Fruit fly (Drosophila melanogaster): ENCODE measurements around the gene Zw.

Zw gene

DNA sequence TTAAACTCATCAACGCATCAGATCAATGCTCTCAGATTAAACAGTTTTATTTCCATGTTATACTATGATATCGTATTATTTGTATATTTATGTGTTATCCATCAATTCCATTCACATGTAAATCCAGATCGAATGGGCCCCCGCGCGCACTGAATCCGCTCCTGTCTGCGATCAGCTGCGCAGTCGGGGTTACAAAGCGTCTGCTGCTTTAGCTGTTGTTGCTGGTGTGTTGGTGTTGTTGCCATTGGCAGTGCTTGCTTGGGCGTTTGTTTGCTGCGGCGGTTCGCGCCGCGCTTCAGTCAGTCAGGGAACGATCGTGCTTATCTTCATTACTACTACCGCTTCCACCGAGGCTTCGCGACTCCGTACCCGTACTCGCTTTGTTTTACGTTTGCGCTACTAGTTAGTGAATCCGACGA, at the start of gene Zw (continued):
- peak; percentile 40 for TF ChIP-seq CG10669 (GFP tag; optimal IDR thresholded peaks at IDR 0.05)
- TF ChIP-seq fd59A (GFP tag; optimal IDR thresholded peaks at IDR 0.05), result peak; percentile 9
- TF ChIP-seq CG6792 (GFP tag; optimal IDR thresholded peaks at IDR 0.05), result peak; percentile 49
- TF ChIP-seq spab (GFP tag; optimal IDR thresholded peaks at IDR 0.05), result peak; percentile 2
- TF ChIP-seq CG7368 (GFP tag; optimal IDR thresholded peaks at IDR 0.05), result peak; percentile 4
- TF ChIP-seq CG8632 (GFP tag; optimal IDR thresholded peaks at IDR 0.05), result peak; percentile 36
- TF ChIP-seq CG11762 (GFP tag; optimal IDR thresholded peaks at IDR 0.05; ENCODE audit: insufficient read depth), result peak; percentile 18
- peak; percentile 26 for TF ChIP-seq Lpt (GFP tag; optimal IDR thresholded peaks at IDR 0.05)

DNA sequence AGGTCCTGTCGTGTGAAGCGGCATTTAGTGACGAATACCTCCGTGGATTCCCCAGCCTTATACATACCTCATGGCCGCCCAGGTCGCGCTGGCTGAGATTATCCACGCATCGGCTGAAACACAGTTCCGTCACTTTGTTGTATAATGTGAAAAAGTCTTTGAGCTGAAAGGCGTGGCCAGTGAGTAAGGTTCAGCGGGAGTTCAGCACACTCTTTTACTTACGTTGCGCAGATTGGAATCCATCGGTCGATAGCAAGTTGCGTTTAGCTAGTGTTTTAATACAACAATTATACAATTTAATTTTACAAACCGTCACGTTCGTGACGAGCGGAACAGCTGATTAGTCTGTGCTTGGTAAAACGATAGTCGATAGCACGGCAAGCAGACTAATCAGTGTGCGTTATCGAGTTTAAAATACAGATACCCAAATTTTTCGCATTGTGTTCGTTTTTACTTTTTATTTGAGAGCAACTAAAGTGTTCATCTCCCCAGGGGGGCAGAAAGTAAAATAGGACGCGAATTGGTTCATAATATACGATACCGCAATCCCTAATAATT, 48.8 kb upstream of the Zw start, which contains the start of the genes Pstk and Tim9b:
TSS of gene Pstk (minus strand) at position 355 of the 558 bp plus-strand sequence.
TSS of gene Tim9b (minus strand) at position 355 of the 558 bp plus-strand sequence.
- TF ChIP-seq topi (GFP tag; optimal IDR thresholded peaks at IDR 0.05), result no peak
- no peak for TF ChIP-seq CG3919 (GFP tag; optimal IDR thresholded peaks at IDR 0.05)
- no peak for TF ChIP-seq CG34406 (GFP tag; optimal IDR thresholded peaks at IDR 0.05)
- TF ChIP-seq CG16779 (tag; optimal IDR thresholded peaks at IDR 0.05), result no peak
- TF ChIP-seq CG6163 (GFP tag; IDR thresholded peaks at IDR 0.05), result no peak
- TF ChIP-seq Eip93F (GFP tag; optimal IDR thresholded peaks at IDR 0.05), result no peak
- TF ChIP-seq eg (GFP tag; IDR thresholded peaks at IDR 0.05), result no peak
- TF ChIP-seq fd59A (GFP tag; optimal IDR thresholded peaks at IDR 0.05), result no peak
- TF ChIP-seq CG11294 (GFP tag; IDR thresholded peaks at IDR 0.05), result no peak
- no peak for TF ChIP-seq Blimp-1 (GFP tag; optimal IDR thresholded peaks at IDR 0.05)
- TF ChIP-seq CG10631 (GFP tag; optimal IDR thresholded peaks at IDR 0.05), result no peak

DNA sequence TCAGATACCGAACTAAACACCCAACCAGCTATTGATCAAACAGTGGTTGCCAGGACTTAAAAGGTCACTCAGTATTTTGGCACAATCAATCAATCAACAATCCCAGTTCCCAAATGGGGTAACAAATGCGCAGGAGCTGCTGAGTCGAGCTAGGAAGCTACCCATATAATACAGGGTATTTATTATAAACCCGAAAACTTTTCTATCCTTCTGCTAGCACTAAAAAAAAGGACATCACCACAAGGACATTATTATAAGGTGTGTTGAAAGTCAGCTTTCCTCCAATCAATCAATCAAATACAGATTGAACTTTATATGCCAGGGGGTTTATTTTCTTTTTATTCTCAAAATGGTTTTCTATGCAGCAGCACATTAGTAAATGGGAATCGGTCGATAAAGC, 45.9 kb upstream of the Zw start, which contains the start of gene CG14221:
TSS of gene CG14221 (minus strand) at position 101 of the 400 bp plus-strand sequence.
- no peak for TF ChIP-seq CG6792 (GFP tag; optimal IDR thresholded peaks at IDR 0.05)
- no peak for TF ChIP-seq CG3919 (GFP tag; optimal IDR thresholded peaks at IDR 0.05)
- no peak for TF ChIP-seq cyc (GFP tag; optimal IDR thresholded peaks at IDR 0.05)
- TF ChIP-seq CG3032 (tag; optimal IDR thresholded peaks at IDR 0.05), result no peak
- TF ChIP-seq CG11294 (GFP tag; IDR thresholded peaks at IDR 0.05), result no peak
- no peak for TF ChIP-seq ss (GFP tag; optimal IDR thresholded peaks at IDR 0.05)
- TF ChIP-seq fd59A (GFP tag; optimal IDR thresholded peaks at IDR 0.05), result no peak
- no peak for TF ChIP-seq acj6 (GFP tag; optimal IDR thresholded peaks at IDR 0.05)
- no peak for TF ChIP-seq Eip78C (GFP tag)
- no peak for TF ChIP-seq CG8632 (GFP tag; optimal IDR thresholded peaks at IDR 0.05)
- TF ChIP-seq esn (GFP tag; optimal IDR thresholded peaks at IDR 0.05), result no peak
- no peak for TF ChIP-seq fd85E (GFP tag; optimal IDR thresholded peaks at IDR 0.05)
- no peak for TF ChIP-seq Eip93F (GFP tag; optimal IDR thresholded peaks at IDR 0.05)
- no peak for TF ChIP-seq CG6854 (GFP tag; optimal IDR thresholded peaks at IDR 0.05)
- no peak for TF ChIP-seq CG15336 (GFP tag; IDR thresholded peaks at IDR 0.05)
- no peak for TF ChIP-seq CG6808 (GFP tag; optimal IDR thresholded peaks at IDR 0.05)

DNA sequence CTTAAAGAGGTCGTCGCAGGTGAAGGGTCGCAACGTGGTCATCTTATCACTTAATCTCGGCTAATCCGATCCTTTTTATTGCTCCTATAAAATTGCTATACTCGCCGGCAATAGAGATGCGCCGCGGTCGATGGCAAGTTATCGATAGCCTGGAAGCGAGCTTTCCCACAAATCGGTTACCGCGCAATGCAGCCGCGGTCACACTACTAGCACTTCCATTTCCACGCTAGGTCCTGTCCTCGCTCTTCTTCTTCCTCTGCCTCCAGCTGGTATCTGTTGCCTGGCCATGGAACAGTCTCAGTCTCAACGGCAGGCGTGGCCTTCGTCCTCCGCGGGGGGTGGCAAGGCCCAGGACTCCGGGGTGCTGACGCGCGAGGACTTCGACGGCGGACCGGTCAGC, 44.1 kb upstream of the Zw start, which contains the start of the genes Naa20A and MKP-4:
TSS of gene Naa20A (minus strand) at position 151 of the 400 bp plus-strand sequence.
TSS of gene MKP-4 (plus strand) at position 191 of the 400 bp plus-strand sequence.
- peak; percentile 15 for TF ChIP-seq esn (GFP tag; optimal IDR thresholded peaks at IDR 0.05)
- TF ChIP-seq CG6854 (GFP tag; optimal IDR thresholded peaks at IDR 0.05), result no peak
- no peak for TF ChIP-seq vri (GFP tag; optimal IDR thresholded peaks at IDR 0.05)
- no peak for TF ChIP-seq pdm3 (GFP tag; optimal IDR thresholded peaks at IDR 0.05)
- TF ChIP-seq Sox14 (GFP tag; optimal IDR thresholded peaks at IDR 0.05), result no peak
- no peak for TF ChIP-seq CG32006 (GFP tag; optimal IDR thresholded peaks at IDR 0.05)
- TF ChIP-seq CG9139 (GFP tag; optimal IDR thresholded peaks at IDR 0.05), result no peak
- no peak for TF ChIP-seq CG7368 (GFP tag; optimal IDR thresholded peaks at IDR 0.05)
